Worm (Caenorhabditis elegans) whole organism, L4 larva: ENCODE measurements around the gene W02B12.13.

Experiments
- D1046.2 ChIP-seq: fragments of 200-800 bp; sonication (Bioruptor generic); IDR thresholded peaks from 2 replicates; pipeline ENCODE4 v1.3.6; 2022; ENCODE audit warnings: missing genetic modification characterization, missing compliant biosample characterization
- F26F4.8 ChIP-seq: fragments of 200-800 bp; sonication (Bioruptor generic); conservative IDR thresholded peaks from 2 replicates; pipeline ENCODE4 v1.3.6; 2022; ENCODE audit warnings: missing genetic modification characterization, missing compliant biosample characterization
- F44E2.7 ChIP-seq: fragments of 200-800 bp; sonication (Bioruptor generic); IDR thresholded peaks from 2 replicates; pipeline ENCODE4 v2.1.2; 2022; ENCODE audit warnings: missing genetic modification characterization, missing compliant biosample characterization
- T26A8.4 ChIP-seq: fragments of 200-800 bp; sonication (Bioruptor generic); IDR thresholded peaks from 2 replicates; pipeline ENCODE4 v1.3.6; 2022; ENCODE audit warnings: missing genetic modification characterization, missing compliant biosample characterization
- Y105C5A.15 ChIP-seq: fragments of 200-800 bp; sonication (Bioruptor generic); IDR thresholded peaks from 2 replicates; pipeline ENCODE4 v1.3.6; 2022; ENCODE audit warnings: missing genetic modification characterization, missing compliant biosample characterization
- Y5F2A.4 ChIP-seq: fragments of 200-800 bp; sonication (Bioruptor generic); optimal IDR thresholded peaks from 2 replicates; lab custom pipeline; 2018; ENCODE audit warnings: mild to moderate bottlenecking, missing genetic modification characterization, missing compliant biosample characterization
- Y75B8A.6 ChIP-seq: fragments of 200-800 bp; sonication (Bioruptor generic); IDR thresholded peaks from 2 replicates; pipeline ENCODE4 v1.3.6; 2022; ENCODE audit warnings: missing genetic modification reagents, missing genetic modification characterization, missing compliant biosample characterization
- ZK546.5 ChIP-seq, 2 experiments: sonication (generic microtip); optimal IDR thresholded peaks; 2 replicates each; lab custom pipeline; 2017; ENCODE audit warnings: missing biosample characterization in 2 of 2, missing genetic modification characterization in 2 of 2
- aha-1 ChIP-seq: fragments of 150-350 bp; peaks from one replicate; lab custom pipeline; 2014; ENCODE audit warnings: missing biosample characterization, missing genetic modification characterization
- aly-2 ChIP-seq: sonication (generic microtip); optimal IDR thresholded peaks from 2 replicates; lab custom pipeline; 2018; ENCODE audit warnings: missing biosample characterization, missing genetic modification characterization
- ama-1 ChIP-seq: fragments of 150-350 bp; optimal IDR thresholded peaks from 2 replicates; lab custom pipeline; 2014; ENCODE audit warnings: inconsistent platforms, mixed read lengths
- attf-4 ChIP-seq: sonication (generic microtip); optimal IDR thresholded peaks from 3 replicates; lab custom pipeline; 2017; ENCODE audit warnings: missing biosample characterization, missing genetic modification characterization
- ceh-20 ChIP-seq: fragments of 200-800 bp; sonication (Bioruptor generic); IDR thresholded peaks from 2 replicates; pipeline ENCODE4 v1.3.6; 2022; ENCODE audit warnings: missing genetic modification reagents, missing genetic modification characterization, missing compliant biosample characterization
- ceh-28 ChIP-seq: fragments of 150-350 bp; optimal IDR thresholded peaks from 2 replicates; lab custom pipeline; 2014; ENCODE audit warnings: missing biosample characterization, missing genetic modification reagents, missing genetic modification characterization
- ceh-32 ChIP-seq: sonication (generic microtip); optimal IDR thresholded peaks from 2 replicates; lab custom pipeline; 2016; ENCODE audit warnings: mild to moderate bottlenecking, missing genetic modification characterization, missing compliant biosample characterization; ENCODE audit not compliant: poor library complexity
- ceh-62 ChIP-seq: sonication (generic microtip); optimal IDR thresholded peaks from 2 replicates; lab custom pipeline; 2017; ENCODE audit warnings: missing biosample characterization, missing genetic modification characterization
- ceh-82 ChIP-seq: sonication (generic microtip); optimal IDR thresholded peaks from 2 replicates; lab custom pipeline; 2017; ENCODE audit warnings: missing biosample characterization, missing genetic modification characterization
- ctbp-1 ChIP-seq: fragments of 200-800 bp; sonication (Bioruptor generic); IDR thresholded peaks from 2 replicates; pipeline ENCODE4 v1.3.6; 2022; ENCODE audit warnings: missing genetic modification reagents, missing genetic modification characterization, missing compliant biosample characterization
- daf-12 ChIP-seq: fragments of 150-350 bp; optimal IDR thresholded peaks from 2 replicates; lab custom pipeline; 2014; ENCODE audit warnings: missing biosample characterization, missing genetic modification reagents, missing genetic modification characterization
- duxl-1 ChIP-seq: sonication (generic microtip); optimal IDR thresholded peaks from 2 replicates; lab custom pipeline; 2016; ENCODE audit warnings: mild to moderate bottlenecking, missing genetic modification characterization, moderate library complexity, missing compliant biosample characterization; ENCODE audit not compliant: poor library complexity
- egl-27 ChIP-seq: sonication (generic microtip); optimal IDR thresholded peaks from 3 replicates; lab custom pipeline; 2017; ENCODE audit warnings: missing biosample characterization, missing genetic modification reagents, missing genetic modification characterization
- hlh-30 ChIP-seq: sonication (generic microtip); optimal IDR thresholded peaks from 2 replicates; lab custom pipeline; 2017; ENCODE audit warnings: antibody characterized with exemption, mild to moderate bottlenecking, missing genetic modification characterization, missing compliant biosample characterization; ENCODE audit not compliant: insufficient read depth
- lin-13 ChIP-seq: fragments of 150-350 bp; optimal IDR thresholded peaks from 2 replicates; lab custom pipeline; 2014; ENCODE audit warnings: missing biosample characterization, missing genetic modification reagents, missing genetic modification characterization
- lin-15B ChIP-seq: fragments of 150-350 bp; sonication (generic microtip); optimal IDR thresholded peaks from 3 replicates; lab custom pipeline; 2014; ENCODE audit warnings: missing biosample characterization, missing genetic modification characterization
- lin-29 ChIP-seq: fragments of 200-800 bp; sonication (Bioruptor generic); IDR thresholded peaks from 2 replicates; pipeline ENCODE4 v1.3.6; 2022; ENCODE audit warnings: missing genetic modification reagents, missing genetic modification characterization, missing compliant biosample characterization
- madf-9 ChIP-seq: fragments of 200-800 bp; sonication (Bioruptor generic); conservative IDR thresholded peaks from 2 replicates; pipeline ENCODE4 v1.3.6; 2022; ENCODE audit warnings: missing genetic modification reagents, missing genetic modification characterization, missing compliant biosample characterization
- mdt-29 ChIP-seq: fragments of 200-800 bp; sonication (Bioruptor generic); IDR thresholded peaks from 2 replicates; pipeline ENCODE4 v1.3.6; 2022; ENCODE audit warnings: missing genetic modification reagents, missing genetic modification characterization, missing compliant biosample characterization
- mxl-2 ChIP-seq: fragments of 200-800 bp; sonication (Bioruptor generic); conservative IDR thresholded peaks from 2 replicates; pipeline ENCODE4 v1.3.6; 2022; ENCODE audit warnings: missing genetic modification reagents, missing genetic modification characterization, missing compliant biosample characterization
- mxl-3 ChIP-seq: fragments of 200-800 bp; sonication (Bioruptor generic); optimal IDR thresholded peaks from 2 replicates; lab custom pipeline; 2018; ENCODE audit warnings: mild to moderate bottlenecking, missing genetic modification characterization, missing compliant biosample characterization
- nhr-111 ChIP-seq: fragments of 200-800 bp; sonication (Bioruptor generic); optimal IDR thresholded peaks from 2 replicates; lab custom pipeline; 2018; ENCODE audit warnings: mild to moderate bottlenecking, missing genetic modification characterization, missing compliant biosample characterization
- nhr-237 ChIP-seq: sonication (generic microtip); optimal IDR thresholded peaks from 2 replicates; lab custom pipeline; 2017; ENCODE audit warnings: missing biosample characterization, missing genetic modification characterization
- nhr-25 ChIP-seq: sonication (generic microtip); optimal IDR thresholded peaks from 2 replicates; lab custom pipeline; 2017; ENCODE audit warnings: missing genetic modification characterization, mild to moderate bottlenecking, missing compliant biosample characterization, antibody characterized with exemption, moderate library complexity, borderline replicate concordance; ENCODE audit not compliant: insufficient read depth
- nhr-6 ChIP-seq: fragments of 150-350 bp; optimal IDR thresholded peaks from 2 replicates; lab custom pipeline; 2014; ENCODE audit warnings: missing biosample characterization, missing genetic modification characterization
- pha-4 ChIP-seq, 2 experiments: fragments of 150-350 bp in 1 of 2; fragments of 200-800 bp in 1 of 2; sonication (Bioruptor generic) in 1 of 2; IDR thresholded peaks in 1 of 2; optimal IDR thresholded peaks in 1 of 2; 2 replicates each; pipeline versions ENCODE4 v1.3.6 to Lab custom; 2014 to 2022; ENCODE audit warnings: missing genetic modification characterization in 2 of 2, missing genetic modification reagents in 2 of 2, missing biosample characterization in 1 of 2, missing compliant biosample characterization in 1 of 2
- php-3 ChIP-seq: fragments of 200-800 bp; sonication (Bioruptor generic); IDR thresholded peaks from 2 replicates; pipeline ENCODE4 v1.3.6; 2022; ENCODE audit warnings: missing genetic modification reagents, missing genetic modification characterization, missing compliant biosample characterization
- pqm-1 ChIP-seq: sonication (generic microtip); optimal IDR thresholded peaks from 2 replicates; lab custom pipeline; 2017; ENCODE audit warnings: missing biosample characterization, missing genetic modification characterization
- rbr-2 ChIP-seq: sonication (generic microtip); optimal IDR thresholded peaks from 2 replicates; lab custom pipeline; 2016; ENCODE audit warnings: missing genotype, missing genetic modification characterization, missing compliant biosample characterization
- saeg-2 ChIP-seq: fragments of 200-800 bp; sonication (Bioruptor generic); IDR thresholded peaks from 2 replicates; pipeline ENCODE4 v1.3.6; 2022; ENCODE audit warnings: missing genetic modification reagents, missing genetic modification characterization, missing compliant biosample characterization
- sdz-12 ChIP-seq: fragments of 200-800 bp; sonication (Bioruptor generic); optimal IDR thresholded peaks from 2 replicates; lab custom pipeline; 2018; ENCODE audit warnings: mild to moderate bottlenecking, missing genetic modification characterization, missing compliant biosample characterization
- set-16 ChIP-seq: fragments of 200-800 bp; sonication (Bioruptor generic); IDR thresholded peaks from 2 replicates; pipeline ENCODE4 v1.3.6; 2022; ENCODE audit warnings: missing genetic modification reagents, missing genetic modification characterization, missing compliant biosample characterization
- snpc-1.2 ChIP-seq: fragments of 200-800 bp; sonication (Bioruptor generic); IDR thresholded peaks from 2 replicates; pipeline ENCODE4 v1.3.6; 2022; ENCODE audit warnings: missing genetic modification reagents, missing genetic modification characterization, missing compliant biosample characterization
- spr-3 ChIP-seq: fragments of 200-800 bp; sonication (Bioruptor generic); optimal IDR thresholded peaks from 2 replicates; lab custom pipeline; 2018; ENCODE audit warnings: mild to moderate bottlenecking, missing genetic modification characterization, missing compliant biosample characterization
- tag-97 ChIP-seq: fragments of 200-800 bp; sonication (Bioruptor generic); IDR thresholded peaks from 2 replicates; pipeline ENCODE4 v1.3.6; 2022; ENCODE audit warnings: missing genetic modification characterization, missing compliant biosample characterization
- tra-1 ChIP-seq: fragments of 200-800 bp; sonication (Bioruptor generic); IDR thresholded peaks from 2 replicates; pipeline ENCODE4 v1.3.6; 2022; ENCODE audit warnings: missing genetic modification reagents, missing genetic modification characterization, missing compliant biosample characterization
- unc-130 ChIP-seq: sonication (generic microtip); optimal IDR thresholded peaks from 2 replicates; lab custom pipeline; 2016; ENCODE audit warnings: missing genetic modification reagents, missing genetic modification characterization, missing compliant biosample characterization
- unc-39 ChIP-seq: sonication (generic microtip); optimal IDR thresholded peaks from 2 replicates; lab custom pipeline; 2017; ENCODE audit warnings: missing biosample characterization, missing genetic modification characterization
- unc-62 ChIP-seq, 3 experiments: fragments of 150-350 bp in 1 of 3; sonication (generic microtip); optimal IDR thresholded peaks in 2 of 3; peaks in 1 of 3; 1 replicate in 1 of 3; 2 replicates in 2 of 3; lab custom pipeline; 2014 to 2017; ENCODE audit warnings: missing biosample characterization in 3 of 3, missing genetic modification characterization in 3 of 3, missing genetic modification reagents in 3 of 3, missing genotype in 1 of 3
- zag-1 ChIP-seq: fragments of 150-350 bp; optimal IDR thresholded peaks from 2 replicates; lab custom pipeline; 2014; ENCODE audit warnings: missing biosample characterization, missing genetic modification characterization
- zip-11 ChIP-seq: fragments of 200-800 bp; sonication (Bioruptor generic); IDR thresholded peaks from 2 replicates; pipeline ENCODE4 v1.3.6; 2022; ENCODE audit warnings: missing genetic modification characterization, missing compliant biosample characterization
- zip-2 ChIP-seq: fragments of 150-350 bp; optimal IDR thresholded peaks from 2 replicates; lab custom pipeline; 2014; ENCODE audit warnings: missing biosample characterization, missing genetic modification characterization
- ztf-7 ChIP-seq: fragments of 150-350 bp; optimal IDR thresholded peaks from 2 replicates; lab custom pipeline; 2014; ENCODE audit warnings: missing biosample characterization, missing genetic modification characterization

The W02B12.13 gene

ce11 chrII:11484600-11484999 lies 39.5 kb downstream of the W02B12.13 start (continued):
- TF ChIP-seq madf-9 (GFP tag; lab: Robert Waterston, UW) = peak; percentile 94
- peak; percentile 98 for TF ChIP-seq aha-1 (tag; lab: Kevin White, UChicago)
- TF ChIP-seq ZK546.5 (tag; optimal IDR thresholded peaks at IDR 0.05; lab: Kevin White, UChicago) = no peak
- peak; percentile 79 for TF ChIP-seq sdz-12
- TF ChIP-seq zag-1 = no peak
- peak; percentile 99 for TF ChIP-seq F26F4.8
- TF ChIP-seq unc-130 (GFP tag; lab: Kevin White, UChicago) = peak; percentile 85
- TF ChIP-seq Y105C5A.15 = peak; percentile 97
- TF ChIP-seq tra-1 = peak; percentile 93
- TF ChIP-seq rbr-2 (tag; lab: Kevin White, UChicago) = peak; percentile 87
- peak; percentile 96 for TF ChIP-seq F44E2.7 (GFP tag; lab: Robert Waterston, UW)
- peak; percentile 88 for TF ChIP-seq T26A8.4 (GFP tag; lab: Robert Waterston, UW)
- peak; percentile 87 for TF ChIP-seq Y75B8A.6 (GFP tag; lab: Robert Waterston, UW)
- TF ChIP-seq nhr-237 (tag; lab: Kevin White, UChicago) = no peak
- peak; percentile 79 for TF ChIP-seq php-3 (GFP tag; lab: Robert Waterston, UW)
- no peak for TF ChIP-seq egl-27 (tag; lab: Kevin White, UChicago)
- no peak for TF ChIP-seq ama-1 (lab: Kevin White, UChicago)
- peak; percentile 70 for TF ChIP-seq nhr-111 (GFP tag; lab: Kevin White, UChicago)
- peak; percentile 93 for TF ChIP-seq saeg-2 (GFP tag; lab: Robert Waterston, UW)
- no peak for TF ChIP-seq pqm-1 (tag; lab: Kevin White, UChicago)
- peak; percentile 95 for TF ChIP-seq D1046.2
- peak; percentile 95 for TF ChIP-seq Y5F2A.4 (GFP tag; lab: Kevin White, UChicago)
- TF ChIP-seq mdt-29 = peak; percentile 87
- peak; percentile 87 for TF ChIP-seq spr-3 (GFP tag; lab: Kevin White, UChicago)
- peak; percentile 96 for TF ChIP-seq pha-4 (GFP tag; IDR thresholded peaks at IDR 0.05; lab: Robert Waterston, UW)
- TF ChIP-seq pha-4 (tag; optimal IDR thresholded peaks at IDR 0.05; lab: Kevin White, UChicago) = no peak
- no peak for TF ChIP-seq aly-2 (tag; lab: Kevin White, UChicago)
- no peak for TF ChIP-seq ceh-82 (tag; lab: Kevin White, UChicago)
- peak in 1 of 2 experiments; percentile 37 for TF ChIP-seq unc-62 (GFP tag; optimal IDR thresholded peaks at IDR 0.05 in 1 of 2; lab: Kevin White, UChicago)
- no peak for TF ChIP-seq unc-62 (tag; optimal IDR thresholded peaks at IDR 0.05; lab: Kevin White, UChicago)
- TF ChIP-seq hlh-30 = no peak
- TF ChIP-seq mxl-2 (GFP tag; lab: Robert Waterston, UW) = peak; percentile 75
- peak; percentile 51 for TF ChIP-seq zip-2 (tag; lab: Kevin White, UChicago)
- no peak for TF ChIP-seq attf-4 (tag; lab: Kevin White, UChicago)
- TF ChIP-seq ztf-7 (tag; lab: Kevin White, UChicago) = no peak
- peak; percentile 92 for TF ChIP-seq snpc-1.2 (GFP tag; lab: Robert Waterston, UW)
- TF ChIP-seq daf-12 (tag; lab: Kevin White, UChicago) = no peak
- no peak for TF ChIP-seq nhr-6 (tag; lab: Kevin White, UChicago)
- TF ChIP-seq nhr-25 = peak; percentile 44
- TF ChIP-seq lin-15B (tag; lab: Kevin White, UChicago) = no peak
- TF ChIP-seq unc-39 (tag; lab: Kevin White, UChicago) = no peak
- peak; percentile 84 for TF ChIP-seq lin-29
- TF ChIP-seq tag-97 (GFP tag; lab: Robert Waterston, UW) = no peak
- TF ChIP-seq ceh-62 = no peak
- peak; percentile 56; the same call in 1 of the 2 replicates for TF ChIP-seq set-16 (GFP tag; lab: Robert Waterston, UW)
- peak; percentile 92 for TF ChIP-seq ceh-20
- TF ChIP-seq ctbp-1 = peak; percentile 95
- TF ChIP-seq ceh-28 = no peak
- no peak for TF ChIP-seq ceh-32 (tag; lab: Kevin White, UChicago)
- TF ChIP-seq zip-11 (GFP tag; lab: Robert Waterston, UW) = peak; percentile 91
- peak; percentile 73 for TF ChIP-seq lin-13 (GFP tag; lab: Kevin White, UChicago)
- TF ChIP-seq duxl-1 (tag; lab: Kevin White, UChicago) = peak; percentile 72
- TF ChIP-seq mxl-3 (GFP tag; lab: Kevin White, UChicago) = peak; percentile 88
